Worm (Caenorhabditis elegans): ENCODE data around the gene ccar-1.

ce11 chrIV:14032620-14033501 lies 38.5 kb upstream of the ccar-1 start:
- no peak for TF ChIP-seq B0310.2 (tag; optimal IDR thresholded peaks at IDR 0.05)
- peak; percentile 13 for TF ChIP-seq hmbx-1 (tag; optimal IDR thresholded peaks at IDR 0.05)
- no peak for TF ChIP-seq aly-1 (tag; optimal IDR thresholded peaks at IDR 0.05)
- no peak for TF ChIP-seq tbx-37 (GFP tag; conservative IDR thresholded peaks at IDR 0.05)
- peak; percentile 75 for TF ChIP-seq ama-1 (optimal IDR thresholded peaks at IDR 0.05)
- no peak; the same call in 1 of the 2 replicates for TF ChIP-seq pes-1 (GFP tag; IDR thresholded peaks at IDR 0.05)
- no peak for TF ChIP-seq ceh-13 (GFP tag; optimal IDR thresholded peaks at IDR 0.05)
- TF ChIP-seq tra-4 (tag; optimal IDR thresholded peaks at IDR 0.05) = no peak
- no peak for TF ChIP-seq hnd-1 (tag; optimal IDR thresholded peaks at IDR 0.05)
- TF ChIP-seq hmg-4 (GFP tag; optimal IDR thresholded peaks at IDR 0.05) = no peak
- no peak for TF ChIP-seq flt-1 (GFP tag; IDR thresholded peaks at IDR 0.05)
- TF ChIP-seq scrt-1 (GFP tag; IDR thresholded peaks at IDR 0.05) = no peak
- TF ChIP-seq tbx-11 (GFP tag; IDR thresholded peaks at IDR 0.05) = no peak

All from whole organism, early embryonic.